Fruit fly (Drosophila melanogaster) whole organism, embryonic: ENCODE measurements around the gene CG7650.

ENCODE experiments used
- CG12236 ChIP-seq: fragments of 200-800 bp; sonication (Bioruptor generic); optimal IDR thresholded peaks from 2 replicates; lab custom pipeline; 2016; ENCODE audit warnings: missing biosample characterization, missing genetic modification characterization
- CG17912 ChIP-seq: fragments of 200-800 bp; sonication (Bioruptor generic); optimal IDR thresholded peaks from 2 replicates; lab custom pipeline; 2018; ENCODE audit warnings: missing biosample characterization, mild to moderate bottlenecking, missing genetic modification characterization
- CG18011 ChIP-seq: fragments of 200-800 bp; sonication (Bioruptor generic); optimal IDR thresholded peaks from 2 replicates; lab custom pipeline; 2017; ENCODE audit warnings: missing biosample characterization, missing genetic modification characterization, mild to moderate bottlenecking, moderate library complexity, missing genotype
- CG31388 ChIP-seq: fragments of 200-800 bp; sonication (Bioruptor generic); optimal IDR thresholded peaks from 2 replicates; lab custom pipeline; 2016; ENCODE audit warnings: missing biosample characterization, missing genetic modification characterization
- CG31441 ChIP-seq: fragments of 200-800 bp; sonication (Bioruptor generic); IDR thresholded peaks from 2 replicates; pipeline ENCODE4 v1.3.6; 2022; ENCODE audit warnings: missing biosample characterization, missing genetic modification characterization
- CG5180 ChIP-seq: fragments of 200-800 bp; sonication (Bioruptor generic); optimal IDR thresholded peaks from 3 replicates; lab custom pipeline; 2017; ENCODE audit warnings: missing biosample characterization, missing genetic modification characterization, mild to moderate bottlenecking, moderate library complexity, missing genetic modification reagents
- CoRest ChIP-seq: fragments of 200-800 bp; sonication (Bioruptor generic); optimal IDR thresholded peaks from 3 replicates; lab custom pipeline; 2018; ENCODE audit warnings: missing biosample characterization, mild to moderate bottlenecking, missing genetic modification characterization, moderate library complexity
- D ChIP-seq, 2 experiments: fragments of 200-800 bp in 1 of 2; fragments of >200 bp in 1 of 2; sonication (Bioruptor generic) in 1 of 2; optimal IDR thresholded peaks; 2 replicates in 1 of 2; 3 replicates in 1 of 2; lab custom pipeline; 2017; ENCODE audit warnings: mild to moderate bottlenecking in 1 of 2, missing biosample characterization in 1 of 2, missing genetic modification characterization in 1 of 2, missing genetic modification reagents in 1 of 2
- Dad ChIP-seq: fragments of 200-800 bp; sonication (Bioruptor generic); optimal IDR thresholded peaks from 3 replicates; lab custom pipeline; 2016; ENCODE audit warnings: missing biosample characterization, missing genetic modification characterization
- Ets97D ChIP-seq: fragments of 200-800 bp; sonication (Bioruptor generic); optimal IDR thresholded peaks from 3 replicates; lab custom pipeline; 2016; ENCODE audit warnings: missing biosample characterization, missing genetic modification characterization
- pan ChIP-seq, 4 experiments: fragments of >200 bp in 3 of 4; fragments of 200-800 bp in 1 of 4; sonication (Bioruptor generic) in 1 of 4; optimal IDR thresholded peaks in 3 of 4; IDR thresholded peaks in 1 of 4; 2 replicates each; pipeline versions ENCODE4 v1.3.6 to Lab custom; 2017 to 2022; ENCODE audit warnings: missing biosample characterization in 2 of 4, missing genetic modification characterization in 2 of 4, mixed read lengths in 1 of 4

DNA sequence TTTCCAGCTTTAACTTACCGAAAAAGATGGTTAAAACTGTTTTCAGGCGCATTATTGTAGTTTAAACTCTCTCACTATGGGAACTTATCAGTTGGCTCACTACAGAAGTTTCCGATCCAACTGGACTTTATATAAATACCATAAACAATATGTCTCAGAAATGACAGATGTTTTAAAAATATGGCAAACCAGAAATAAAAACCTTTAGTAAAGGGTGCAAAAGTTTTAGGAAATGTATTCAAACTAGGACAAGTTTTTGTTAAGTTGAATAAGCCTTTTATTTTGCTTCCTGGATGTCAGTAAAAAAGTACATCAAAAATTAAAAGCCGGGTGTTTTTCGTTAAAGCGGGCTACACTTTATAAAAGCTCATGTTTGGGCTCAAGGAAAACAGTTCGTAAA lies 39.4 kb upstream of the CG7650 start, which contains the start of the genes Eig71Ea and Eig71Eb:
- TF ChIP-seq Dad (GFP tag; lab: Kevin White, UChicago), result no peak
- no peak for TF ChIP-seq CG5180 (GFP tag; lab: Kevin White, UChicago)
- TF ChIP-seq CG18011, result no peak
- no peak for TF ChIP-seq CoRest (tag; lab: Kevin White, UChicago)
- TF ChIP-seq Ets97D (GFP tag; lab: Kevin White, UChicago), result no peak
- no peak for TF ChIP-seq CG12236 (GFP tag; lab: Kevin White, UChicago)
- TF ChIP-seq CG17912 (GFP tag; lab: Kevin White, UChicago), result no peak
- no peak for TF ChIP-seq pan (optimal IDR thresholded peaks at IDR 0.05; lab: Kevin White, UChicago)
- TF ChIP-seq pan (GFP tag; optimal IDR thresholded peaks at IDR 0.05 in 1 of 2, IDR thresholded peaks at IDR 0.05 in 1 of 2), result no peak
- no peak for TF ChIP-seq CG31388 (GFP tag; lab: Kevin White, UChicago)
- no peak for TF ChIP-seq D (optimal IDR thresholded peaks at IDR 0.05; lab: Kevin White, UChicago)
- no peak for TF ChIP-seq D (GFP tag; optimal IDR thresholded peaks at IDR 0.05; lab: Kevin White, UChicago)
- no peak for TF ChIP-seq CG31441 (GFP tag; lab: Robert Waterston, UW)
